Fruit fly (Drosophila melanogaster) whole organism, adult: ENCODE measurements around the gene ZnT86D.

Experiments
- CG11617 ChIP-seq: fragments of 200-800 bp; sonication (Bioruptor generic); optimal IDR thresholded peaks from 2 replicates; lab custom pipeline; 2017; ENCODE audit warnings: mild to moderate bottlenecking, missing biosample characterization, missing genetic modification reagents, missing genetic modification characterization
- CG12768 ChIP-seq: fragments of 200-800 bp; sonication (Bioruptor generic); optimal IDR thresholded peaks from 2 replicates; lab custom pipeline; 2017; ENCODE audit warnings: missing biosample characterization, missing genetic modification characterization, mild to moderate bottlenecking, moderate library complexity, missing genetic modification reagents
- CG14711 ChIP-seq: fragments of 200-800 bp; sonication (Bioruptor generic); optimal IDR thresholded peaks from 2 replicates; lab custom pipeline; 2018; ENCODE audit warnings: missing biosample characterization, mild to moderate bottlenecking, missing genetic modification characterization, moderate library complexity
- CG1620 ChIP-seq: fragments of 200-800 bp; sonication (Bioruptor generic); optimal IDR thresholded peaks from 2 replicates; lab custom pipeline; 2016; ENCODE audit warnings: missing biosample characterization, missing genetic modification characterization
- CG33017 ChIP-seq: fragments of 200-800 bp; sonication (Bioruptor generic); optimal IDR thresholded peaks from 2 replicates; lab custom pipeline; 2018; ENCODE audit warnings: missing biosample characterization, mild to moderate bottlenecking, missing genetic modification characterization, moderate library complexity
- CG5204 ChIP-seq: fragments of 200-800 bp; sonication (Bioruptor generic); optimal IDR thresholded peaks from 2 replicates; lab custom pipeline; 2016; ENCODE audit warnings: missing biosample characterization, missing genetic modification characterization
- CG7045 ChIP-seq: fragments of 200-800 bp; sonication (Bioruptor generic); optimal IDR thresholded peaks from 2 replicates; lab custom pipeline; 2017; ENCODE audit warnings: missing biosample characterization, mild to moderate bottlenecking, missing genetic modification characterization
- CG7101 ChIP-seq: fragments of 200-800 bp; sonication (Bioruptor generic); optimal IDR thresholded peaks from 2 replicates; lab custom pipeline; 2018; ENCODE audit warnings: missing biosample characterization, mild to moderate bottlenecking, missing genetic modification characterization, moderate library complexity
- Clk ChIP-seq: fragments of 200-800 bp; sonication (Bioruptor generic); optimal IDR thresholded peaks from 2 replicates; lab custom pipeline; 2017; ENCODE audit warnings: missing biosample characterization, missing genetic modification characterization
- Crg-1 ChIP-seq: fragments of 200-800 bp; sonication (Bioruptor generic); optimal IDR thresholded peaks from 2 replicates; lab custom pipeline; 2016; ENCODE audit warnings: missing biosample characterization, missing genetic modification characterization
- Hr96 ChIP-seq: fragments of 200-800 bp; sonication (Bioruptor generic); optimal IDR thresholded peaks from 2 replicates; lab custom pipeline; 2016; ENCODE audit warnings: missing biosample characterization, missing genetic modification characterization
- Mnt ChIP-seq: fragments of 200-800 bp; sonication (Bioruptor generic); optimal IDR thresholded peaks from 2 replicates; lab custom pipeline; 2016; ENCODE audit warnings: missing biosample characterization, mild to moderate bottlenecking, missing genetic modification characterization
- bab1 ChIP-seq: fragments of 200-800 bp; sonication (Bioruptor generic); optimal IDR thresholded peaks from 3 replicates; lab custom pipeline; 2019; ENCODE audit warnings: missing biosample characterization, mild to moderate bottlenecking, missing genetic modification characterization, moderate library complexity
- cic ChIP-seq: fragments of 200-800 bp; sonication (Bioruptor generic); optimal IDR thresholded peaks from 2 replicates; lab custom pipeline; 2017; ENCODE audit warnings: missing biosample characterization, mild to moderate bottlenecking, missing genetic modification characterization, moderate library complexity
- cnc ChIP-seq, 2 experiments: fragments of >200 bp; optimal IDR thresholded peaks; 2 replicates each; lab custom pipeline; 2017
- kay ChIP-seq: fragments of 200-800 bp; sonication (Bioruptor generic); peaks from one replicate; lab custom pipeline; 2016; ENCODE audit warnings: missing biosample characterization, missing genetic modification characterization, borderline replicate concordance
- ovo ChIP-seq: fragments of 200-800 bp; sonication (Bioruptor generic); optimal IDR thresholded peaks from 2 replicates; lab custom pipeline; 2016; ENCODE audit warnings: missing biosample characterization, missing genetic modification characterization
- pad ChIP-seq: fragments of 200-800 bp; sonication (Bioruptor generic); optimal IDR thresholded peaks from 3 replicates; lab custom pipeline; 2017; ENCODE audit warnings: missing biosample characterization, missing genetic modification characterization, mild to moderate bottlenecking, moderate library complexity, missing genetic modification reagents
- tj ChIP-seq: fragments of 200-800 bp; sonication (Bioruptor generic); optimal IDR thresholded peaks from 3 replicates; lab custom pipeline; 2017; ENCODE audit warnings: missing biosample characterization, mild to moderate bottlenecking, missing genetic modification characterization, moderate library complexity
- toe ChIP-seq: fragments of 200-800 bp; sonication (Bioruptor generic); optimal IDR thresholded peaks from 2 replicates; lab custom pipeline; 2016; ENCODE audit warnings: missing biosample characterization, missing genetic modification characterization

Gene ZnT86D

dm6 chr3R:11214449-11214950 lies at the start of gene ZnT86D:
Gene ZnT86D (minus strand): TSS chr3R:11214539.
- TF ChIP-seq toe (GFP tag; lab: Kevin White, UChicago) (peak; percentile 70), cnc (optimal IDR thresholded peaks at IDR 0.05; lab: Kevin White, UChicago) (no peak), ovo (GFP tag; lab: Kevin White, UChicago) (peak; percentile 27), Hr96 (GFP tag; lab: Kevin White, UChicago) (peak; percentile 74), CG33017 (tag; lab: Kevin White, UChicago) (peak; percentile 86), CG11617 (GFP tag; lab: Kevin White, UChicago) (peak; percentile 82), Mnt (GFP tag; lab: Kevin White, UChicago) (peak; percentile 83), Crg-1 (GFP tag; lab: Kevin White, UChicago) (peak; percentile 34), CG14711 (tag; lab: Kevin White, UChicago) (peak; percentile 75), tj (GFP tag; lab: Kevin White, UChicago) (peak; percentile 54), cic (peak; percentile 68), CG12768 (GFP tag; lab: Kevin White, UChicago) (peak; percentile 78), CG7101 (tag; lab: Kevin White, UChicago) (peak; percentile 86), CG1620 (GFP tag; lab: Kevin White, UChicago) (peak; percentile 68), pad (GFP tag; lab: Kevin White, UChicago) (peak; percentile 70), CG7045 (peak; percentile 72), Clk (GFP tag; lab: Kevin White, UChicago) (peak; percentile 47), kay (GFP tag; lab: Kevin White, UChicago) (no peak), bab1 (peak; percentile 75), CG5204 (GFP tag; lab: Kevin White, UChicago) (peak; percentile 80)

- TF ChIP-seq CG11617 (GFP tag; lab: Kevin White, UChicago): no peak
- no peak for TF ChIP-seq CG14711 (tag; lab: Kevin White, UChicago)
- no peak for TF ChIP-seq tj (GFP tag; lab: Kevin White, UChicago)
- no peak for TF ChIP-seq CG12768 (GFP tag; lab: Kevin White, UChicago)
- TF ChIP-seq toe (GFP tag; lab: Kevin White, UChicago): no peak
- no peak for TF ChIP-seq bab1
- TF ChIP-seq CG33017 (tag; lab: Kevin White, UChicago): no peak
- no peak for TF ChIP-seq Crg-1 (GFP tag; lab: Kevin White, UChicago)
- TF ChIP-seq CG7045: no peak
- TF ChIP-seq cnc (optimal IDR thresholded peaks at IDR 0.05; lab: Kevin White, UChicago): no peak
- TF ChIP-seq CG1620 (GFP tag; lab: Kevin White, UChicago): no peak
- no peak for TF ChIP-seq pad (GFP tag; lab: Kevin White, UChicago)
- no peak for TF ChIP-seq CG5204 (GFP tag; lab: Kevin White, UChicago)
- no peak for TF ChIP-seq Clk (GFP tag; lab: Kevin White, UChicago)
- no peak for TF ChIP-seq ovo (GFP tag; lab: Kevin White, UChicago)
These were observed 49.2 kb upstream of the ZnT86D start for dm6 chr3R:11263579-11263978.

dm6 chr3R:11260966-11261530 lies 46.7 kb upstream of the ZnT86D start:
- no peak for TF ChIP-seq cic
- TF ChIP-seq CG12768 (GFP tag; lab: Kevin White, UChicago): no peak
- TF ChIP-seq pad (GFP tag; lab: Kevin White, UChicago): no peak
- no peak for TF ChIP-seq ovo (GFP tag; lab: Kevin White, UChicago)
- no peak for TF ChIP-seq Mnt (GFP tag; lab: Kevin White, UChicago)
- no peak for TF ChIP-seq CG14711 (tag; lab: Kevin White, UChicago)
- TF ChIP-seq Crg-1 (GFP tag; lab: Kevin White, UChicago): no peak

- no peak for TF ChIP-seq CG1620 (GFP tag; lab: Kevin White, UChicago)
- no peak for TF ChIP-seq CG11617 (GFP tag; lab: Kevin White, UChicago)
- no peak for TF ChIP-seq Hr96 (GFP tag; lab: Kevin White, UChicago)
- TF ChIP-seq bab1: no peak
- TF ChIP-seq CG7101 (tag; lab: Kevin White, UChicago): no peak
- no peak for TF ChIP-seq CG5204 (GFP tag; lab: Kevin White, UChicago)
- TF ChIP-seq kay (GFP tag; lab: Kevin White, UChicago): no peak
- TF ChIP-seq CG12768 (GFP tag; lab: Kevin White, UChicago): no peak
- TF ChIP-seq Mnt (GFP tag; lab: Kevin White, UChicago): no peak
- TF ChIP-seq CG14711 (tag; lab: Kevin White, UChicago): no peak
- no peak for TF ChIP-seq cnc (optimal IDR thresholded peaks at IDR 0.05; lab: Kevin White, UChicago)
- no peak for TF ChIP-seq toe (GFP tag; lab: Kevin White, UChicago)
- no peak for TF ChIP-seq pad (GFP tag; lab: Kevin White, UChicago)
- no peak for TF ChIP-seq Clk (GFP tag; lab: Kevin White, UChicago)
- no peak for TF ChIP-seq ovo (GFP tag; lab: Kevin White, UChicago)
- no peak for TF ChIP-seq tj (GFP tag; lab: Kevin White, UChicago)
- TF ChIP-seq Crg-1 (GFP tag; lab: Kevin White, UChicago): no peak
These were observed 43.2 kb upstream of the ZnT86D start for dm6 chr3R:11257537-11257936.

dm6 chr3R:11254382-11254953 lies 40.1 kb upstream of the ZnT86D start:
- peak; percentile 90 for TF ChIP-seq pad (GFP tag; lab: Kevin White, UChicago)
- TF ChIP-seq CG7045: no peak

dm6 chr3R:11253768-11254167 lies 39.4 kb upstream of the ZnT86D start:
- TF ChIP-seq kay (GFP tag; lab: Kevin White, UChicago): no peak
- no peak for TF ChIP-seq CG5204 (GFP tag; lab: Kevin White, UChicago)
- no peak for TF ChIP-seq tj (GFP tag; lab: Kevin White, UChicago)
- TF ChIP-seq CG33017 (tag; lab: Kevin White, UChicago): no peak
- TF ChIP-seq cnc (optimal IDR thresholded peaks at IDR 0.05; lab: Kevin White, UChicago): no peak
- TF ChIP-seq CG7101 (tag; lab: Kevin White, UChicago): no peak
- no peak for TF ChIP-seq CG11617 (GFP tag; lab: Kevin White, UChicago)
- no peak for TF ChIP-seq toe (GFP tag; lab: Kevin White, UChicago)
- no peak for TF ChIP-seq CG7045
